Fruit fly (Drosophila melanogaster): ENCODE data around the gene AstA.

The AstA gene

dm6 chr3R:24720459-24721370, 44.2 kb downstream of the AstA start:
- TF ChIP-seq CG17806 (tag; optimal IDR thresholded peaks at IDR 0.05) (no peak), CG10348 (GFP tag; IDR thresholded peaks at IDR 0.05) (no peak), rn (GFP tag; IDR thresholded peaks at IDR 0.05) (no peak), CG9948 (tag; optimal IDR thresholded peaks at IDR 0.05) (no peak), CG4496 (GFP tag; IDR thresholded peaks at IDR 0.05) (peak; percentile 45; the same call in 2 of the 3 replicates), Pif1B (GFP tag; optimal IDR thresholded peaks at IDR 0.05) (no peak), CG8301 (tag; optimal IDR thresholded peaks at IDR 0.05) (peak; percentile 16), Snoo (tag; optimal IDR thresholded peaks at IDR 0.05) (no peak), CG13204 (GFP tag; optimal IDR thresholded peaks at IDR 0.05) (no peak), CG15710 (tag; optimal IDR thresholded peaks at IDR 0.05) (no peak), EcR (GFP tag; optimal IDR thresholded peaks at IDR 0.05) (peak; percentile 47), CG32121 (GFP tag; IDR thresholded peaks at IDR 0.05) (peak; percentile 71), Ets98B (GFP tag; IDR thresholded peaks at IDR 0.05) (no peak), CG8159 (tag; optimal IDR thresholded peaks at IDR 0.05) (no peak), D1 (tag; optimal IDR thresholded peaks at IDR 0.05) (no peak), CG34367 (tag; optimal IDR thresholded peaks at IDR 0.05) (no peak), gl (tag; optimal IDR thresholded peaks at IDR 0.05) (no peak), fd96Ca (GFP tag; IDR thresholded peaks at IDR 0.05) (peak; percentile 69; the same call in 2 of the 3 replicates), Pif1A (GFP tag; optimal IDR thresholded peaks at IDR 0.05) (no peak), CG12605 (GFP tag; IDR thresholded peaks at IDR 0.05) (no peak), CG14655 (GFP tag; optimal IDR thresholded peaks at IDR 0.05) (peak; percentile 48)

DNA sequence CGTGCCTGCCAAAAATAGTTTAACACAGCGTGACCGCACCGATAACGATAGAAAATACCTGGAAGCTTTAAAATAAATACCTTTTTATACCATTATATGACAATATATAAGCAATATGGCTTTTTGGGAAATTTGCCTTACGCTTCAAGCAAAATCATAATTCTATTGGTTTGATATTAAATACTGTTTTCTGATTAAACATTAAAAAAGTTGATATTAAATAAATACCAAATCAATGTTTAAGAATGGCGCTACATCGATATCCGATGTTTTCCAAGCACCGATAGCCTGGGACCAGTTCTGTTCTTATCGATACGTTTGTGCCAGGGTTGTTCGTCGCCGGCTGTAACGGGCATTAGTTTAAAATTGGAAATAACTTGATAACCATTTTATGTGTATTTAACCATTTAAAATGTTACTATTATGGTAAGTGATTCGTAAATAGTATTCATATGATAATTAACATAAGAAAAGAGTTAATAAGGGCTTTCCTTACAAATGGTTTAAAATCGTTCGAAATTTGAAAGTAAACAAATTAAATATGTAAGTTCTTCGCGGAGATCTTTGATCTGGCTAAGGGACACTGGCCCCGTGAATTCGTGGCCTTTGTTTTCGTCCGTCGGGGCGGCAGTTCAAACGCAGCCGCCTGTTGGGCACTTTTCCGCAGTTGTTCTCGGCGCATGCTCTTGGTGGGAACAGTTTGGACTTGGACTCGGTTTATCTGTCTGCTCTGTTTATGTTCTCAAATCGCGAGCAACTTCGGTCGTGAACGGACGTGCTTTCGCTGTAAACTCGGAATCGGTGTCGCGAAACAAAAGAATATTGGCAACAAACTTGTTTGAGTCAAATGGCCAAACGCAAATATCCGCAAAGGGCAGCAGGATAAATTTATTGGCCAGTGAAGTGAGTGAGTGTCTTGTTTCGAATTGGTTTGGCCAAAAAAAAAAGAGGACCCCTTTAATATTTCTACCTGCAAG, 45.3 kb downstream of the AstA start, which contains the start of the genes CG13630 and tok:
CG13630 (minus strand) TSS at position 51 of the 977 bp plus-strand sequence.
tok (plus strand) TSS at position 384 of the 977 bp plus-strand sequence.
- TF ChIP-seq EcR (GFP tag; optimal IDR thresholded peaks at IDR 0.05) (peak; percentile 86), CG15710 (tag; optimal IDR thresholded peaks at IDR 0.05) (no peak), CG12605 (GFP tag; IDR thresholded peaks at IDR 0.05) (peak; percentile 38), Snoo (tag; optimal IDR thresholded peaks at IDR 0.05) (no peak), CG4496 (GFP tag; IDR thresholded peaks at IDR 0.05) (peak; percentile 57; the same call in 1 of the 3 replicates)

DNA sequence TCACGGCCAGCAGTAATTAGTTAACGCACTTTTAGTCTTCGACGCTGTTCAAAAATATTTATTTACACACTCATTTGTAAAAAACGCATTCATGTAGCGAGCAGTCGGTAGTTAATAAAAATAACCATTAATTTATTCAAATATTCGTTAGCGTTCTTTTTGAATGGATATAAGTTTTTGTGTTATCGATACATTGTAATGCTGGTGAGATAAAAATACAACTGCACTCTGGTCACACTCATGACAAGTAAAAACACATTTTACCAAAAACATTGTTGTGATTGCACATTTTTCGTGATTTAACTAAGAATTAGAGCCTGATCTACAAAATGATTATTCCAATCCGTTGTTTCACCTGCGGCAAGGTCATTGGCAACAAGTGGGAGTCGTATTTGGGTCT, 47.6 kb downstream of the AstA start, which contains the start of gene Polr2L:
Polr2L (plus strand) TSS at position 223 of the 400 bp plus-strand sequence.
- TF ChIP-seq rn (GFP tag; IDR thresholded peaks at IDR 0.05) (no peak), gl (tag; optimal IDR thresholded peaks at IDR 0.05) (no peak), Pif1B (GFP tag; optimal IDR thresholded peaks at IDR 0.05) (no peak)

DNA sequence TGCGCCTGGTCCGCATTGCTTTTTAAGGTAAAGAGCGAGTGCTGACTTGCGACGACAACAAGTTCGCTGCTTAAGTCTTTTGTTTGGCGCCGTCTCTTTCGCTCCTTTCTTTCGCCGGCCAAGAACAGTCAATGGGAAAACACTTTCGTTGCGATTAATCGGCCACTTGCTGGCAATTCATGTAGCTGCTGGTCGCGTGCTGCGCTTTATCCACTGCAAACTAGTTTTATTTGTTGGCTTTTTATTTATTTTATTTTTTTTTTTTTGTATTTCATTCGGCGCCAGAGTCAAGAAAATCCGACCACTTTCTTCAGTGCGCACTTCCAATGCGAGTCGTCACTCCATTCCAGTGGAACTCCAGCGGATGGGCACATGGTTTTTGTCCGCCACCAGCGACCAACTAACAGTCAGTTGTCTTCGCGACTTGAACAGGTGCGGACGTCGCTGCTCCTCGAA, 52.5 kb downstream of the AstA start, which contains the start of the genes CG13627 and CG46316:
CG13627 (plus strand) TSS at position 406 of the 456 bp plus-strand sequence.
CG46316 (plus strand) TSS at position 406 of the 456 bp plus-strand sequence.
- TF ChIP-seq CG10348 (GFP tag; IDR thresholded peaks at IDR 0.05) (no peak), CG32121 (GFP tag; IDR thresholded peaks at IDR 0.05) (peak; percentile 17; the same call in 1 of the 2 replicates), gl (tag; optimal IDR thresholded peaks at IDR 0.05) (no peak), D1 (tag; optimal IDR thresholded peaks at IDR 0.05) (no peak), EcR (GFP tag; optimal IDR thresholded peaks at IDR 0.05) (no peak), rn (GFP tag; IDR thresholded peaks at IDR 0.05) (no peak), CG8301 (tag; optimal IDR thresholded peaks at IDR 0.05) (no peak), CG12605 (GFP tag; IDR thresholded peaks at IDR 0.05) (no peak), fd96Ca (GFP tag; IDR thresholded peaks at IDR 0.05) (0 out of 3 replicates have a peak, but pooled peaks have one; percentile 11), CG15710 (tag; optimal IDR thresholded peaks at IDR 0.05) (no peak), CG8159 (tag; optimal IDR thresholded peaks at IDR 0.05) (no peak), CG14655 (GFP tag; optimal IDR thresholded peaks at IDR 0.05) (peak; percentile 32), Ets98B (GFP tag; IDR thresholded peaks at IDR 0.05) (peak; percentile 57), Pif1A (GFP tag; optimal IDR thresholded peaks at IDR 0.05) (no peak), CG17806 (tag; optimal IDR thresholded peaks at IDR 0.05) (no peak), CG34367 (tag; optimal IDR thresholded peaks at IDR 0.05) (no peak), Pif1B (GFP tag; optimal IDR thresholded peaks at IDR 0.05) (no peak), CG13204 (GFP tag; optimal IDR thresholded peaks at IDR 0.05) (no peak), CG9948 (tag; optimal IDR thresholded peaks at IDR 0.05) (no peak), CG4496 (GFP tag; IDR thresholded peaks at IDR 0.05) (no peak), Snoo (tag; optimal IDR thresholded peaks at IDR 0.05) (no peak)
